Fruit fly (Drosophila melanogaster): ENCODE results near the gene CG9630.

CG9630 gene

DNA sequence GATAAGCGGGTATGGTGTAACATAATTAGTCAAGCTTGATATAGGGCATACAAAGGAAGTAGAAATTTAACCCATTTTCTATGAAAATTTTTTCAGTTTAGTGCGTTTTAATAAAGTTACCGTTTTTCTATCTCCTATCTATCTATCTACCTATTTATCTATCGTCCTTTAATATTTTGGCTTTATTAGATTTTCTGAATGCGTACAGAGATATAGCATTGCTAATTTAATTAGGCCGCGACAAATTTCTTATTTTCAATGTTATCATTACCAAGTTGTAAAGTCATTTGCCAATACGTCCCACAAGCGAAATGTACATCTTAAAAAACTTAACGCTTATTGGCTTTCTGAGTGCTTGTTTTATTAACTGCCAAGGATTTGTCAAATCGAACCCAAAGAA, 21.6 kb downstream of the CG9630 start, which contains the start of gene CG15864:
TSS of gene CG15864 (plus strand) at position 301 of the 400 bp plus-strand sequence.
- no peak for TF ChIP-seq CG6792 (GFP tag; optimal IDR thresholded peaks at IDR 0.05)
- TF ChIP-seq CG6854 (GFP tag; optimal IDR thresholded peaks at IDR 0.05): no peak
- TF ChIP-seq CG7368 (GFP tag; optimal IDR thresholded peaks at IDR 0.05): no peak
- no peak for TF ChIP-seq dsx (GFP tag; optimal IDR thresholded peaks at IDR 0.05; ENCODE audit: poor library complexity, severe bottlenecking)
- no peak for TF ChIP-seq CG8632 (GFP tag; optimal IDR thresholded peaks at IDR 0.05)
- TF ChIP-seq CG31627 (GFP tag; optimal IDR thresholded peaks at IDR 0.05): no peak
- no peak for TF ChIP-seq Hr38 (GFP tag; optimal IDR thresholded peaks at IDR 0.05)
- no peak for TF ChIP-seq CG15336 (GFP tag; IDR thresholded peaks at IDR 0.05)
- no peak for TF ChIP-seq fd85E (GFP tag; optimal IDR thresholded peaks at IDR 0.05)
- TF ChIP-seq svp (GFP tag): no peak
- no peak for TF ChIP-seq Eip93F (GFP tag; optimal IDR thresholded peaks at IDR 0.05)
- TF ChIP-seq Smox (GFP tag; optimal IDR thresholded peaks at IDR 0.05): no peak
- no peak for TF ChIP-seq Ets96B (tag; optimal IDR thresholded peaks at IDR 0.05)
- TF ChIP-seq CG10669 (GFP tag; optimal IDR thresholded peaks at IDR 0.05): no peak
- TF ChIP-seq CG1621 (tag; optimal IDR thresholded peaks at IDR 0.05): no peak
- no peak for TF ChIP-seq CG16779 (tag; optimal IDR thresholded peaks at IDR 0.05)

DNA sequence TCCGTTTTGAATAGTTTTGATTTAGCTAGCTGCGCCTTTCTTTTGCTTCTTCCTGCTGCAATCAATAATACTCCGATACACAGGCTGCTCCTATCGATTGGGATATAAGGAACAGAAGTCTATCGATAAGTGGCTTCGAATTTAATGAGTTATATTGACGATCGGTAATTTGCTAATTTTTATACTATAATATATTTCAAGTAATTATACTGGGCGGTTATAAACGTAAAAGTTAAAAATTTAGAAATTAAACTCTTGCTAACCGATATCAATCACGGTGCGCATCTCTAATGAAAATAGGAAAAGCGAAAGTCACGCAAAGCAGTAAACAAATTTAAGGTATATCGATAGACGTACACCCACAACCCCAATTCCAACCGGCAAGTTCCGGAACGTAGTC, 26.0 kb downstream of the CG9630 start, which contains the start of the genes CG9636, CG18749 and CG33722:
TSS of gene CG9636 (minus strand) at position 73 of the 400 bp plus-strand sequence.
TSS of gene CG18749 (plus strand) at position 336 of the 400 bp plus-strand sequence.
TSS of gene CG33722 (plus strand) at position 336 of the 400 bp plus-strand sequence.
- no peak for TF ChIP-seq salr (GFP tag; optimal IDR thresholded peaks at IDR 0.05)
- TF ChIP-seq CG16779 (tag; optimal IDR thresholded peaks at IDR 0.05): no peak
- no peak for TF ChIP-seq spab (GFP tag; optimal IDR thresholded peaks at IDR 0.05)
- peak; percentile 79 for TF ChIP-seq fkh (GFP tag; optimal IDR thresholded peaks at IDR 0.05)
- TF ChIP-seq CG6792 (GFP tag; optimal IDR thresholded peaks at IDR 0.05): peak; percentile 56
- TF ChIP-seq CG4318 (GFP tag; optimal IDR thresholded peaks at IDR 0.05): no peak
- TF ChIP-seq CG1621 (tag; optimal IDR thresholded peaks at IDR 0.05): peak; percentile 53
- peak; percentile 68 for TF ChIP-seq CG10631 (GFP tag; optimal IDR thresholded peaks at IDR 0.05)
- TF ChIP-seq Eip78C (GFP tag): peak; percentile 89
- TF ChIP-seq CG15336 (GFP tag; IDR thresholded peaks at IDR 0.05): peak; percentile 57
- peak; percentile 33 for TF ChIP-seq CG8319 (GFP tag; optimal IDR thresholded peaks at IDR 0.05)
- peak; percentile 51 for TF ChIP-seq Ets21C (GFP tag; optimal IDR thresholded peaks at IDR 0.05)
- peak; percentile 70 for TF ChIP-seq Hr4 (GFP tag; optimal IDR thresholded peaks at IDR 0.05)
- no peak for TF ChIP-seq Hr38 (GFP tag; optimal IDR thresholded peaks at IDR 0.05)
- no peak for TF ChIP-seq CG10669 (GFP tag; optimal IDR thresholded peaks at IDR 0.05)
- TF ChIP-seq CG11294 (GFP tag; IDR thresholded peaks at IDR 0.05): no peak
- TF ChIP-seq CG8119 (GFP tag; IDR thresholded peaks at IDR 0.05): no peak; the same call in 2 of the 3 replicates
- TF ChIP-seq cyc (GFP tag; optimal IDR thresholded peaks at IDR 0.05): peak; percentile 54
- TF ChIP-seq CG6163 (GFP tag; IDR thresholded peaks at IDR 0.05): peak; percentile 55; the same call in 2 of the 3 replicates
- TF ChIP-seq Smox (GFP tag; optimal IDR thresholded peaks at IDR 0.05): no peak
- no peak for TF ChIP-seq svp (GFP tag)
- no peak for TF ChIP-seq net (GFP tag; optimal IDR thresholded peaks at IDR 0.05)
- peak; percentile 62 for TF ChIP-seq CG31627 (GFP tag; optimal IDR thresholded peaks at IDR 0.05)
- TF ChIP-seq dac (GFP tag; optimal IDR thresholded peaks at IDR 0.05): no peak
- no peak for TF ChIP-seq Eip75B (GFP tag; optimal IDR thresholded peaks at IDR 0.05)
- TF ChIP-seq CG11762 (GFP tag; optimal IDR thresholded peaks at IDR 0.05; ENCODE audit: insufficient read depth): peak; percentile 11
- TF ChIP-seq Sox15 (GFP tag; optimal IDR thresholded peaks at IDR 0.05): peak; percentile 9
- TF ChIP-seq Gug (GFP tag; IDR thresholded peaks at IDR 0.05): no peak
- TF ChIP-seq vri (GFP tag; optimal IDR thresholded peaks at IDR 0.05): no peak
- TF ChIP-seq acj6 (GFP tag; optimal IDR thresholded peaks at IDR 0.05): peak; percentile 74
- TF ChIP-seq Sox14 (GFP tag; optimal IDR thresholded peaks at IDR 0.05): peak; percentile 65
- TF ChIP-seq CG3919 (GFP tag; optimal IDR thresholded peaks at IDR 0.05): peak; percentile 72
- peak; percentile 26 for TF ChIP-seq CG11902 (GFP tag; optimal IDR thresholded peaks at IDR 0.05)
- peak; percentile 81 for TF ChIP-seq esn (GFP tag; optimal IDR thresholded peaks at IDR 0.05)
- TF ChIP-seq achi (GFP tag; optimal IDR thresholded peaks at IDR 0.05): no peak
- peak; percentile 33 to 50 for TF ChIP-seq ss (GFP tag; optimal IDR thresholded peaks at IDR 0.05)
- no peak for TF ChIP-seq CG6276 (GFP tag; optimal IDR thresholded peaks at IDR 0.05)
- TF ChIP-seq Blimp-1 (GFP tag; optimal IDR thresholded peaks at IDR 0.05): peak; percentile 99
- peak; percentile 46 for TF ChIP-seq dsx (GFP tag; optimal IDR thresholded peaks at IDR 0.05; ENCODE audit: poor library complexity, severe bottlenecking)
- TF ChIP-seq CG32006 (GFP tag; optimal IDR thresholded peaks at IDR 0.05): peak; percentile 53
- TF ChIP-seq CG6854 (GFP tag; optimal IDR thresholded peaks at IDR 0.05): no peak
- no peak for TF ChIP-seq fd59A (GFP tag; optimal IDR thresholded peaks at IDR 0.05)
- no peak for TF ChIP-seq Met (GFP tag; optimal IDR thresholded peaks at IDR 0.05)
- TF ChIP-seq pdm3 (GFP tag; optimal IDR thresholded peaks at IDR 0.05): peak; percentile 65
